Worm (Caenorhabditis elegans) whole organism, early embryonic: ENCODE results near the gene cyn-17.
"Not testable (repeated sequence)": the region's sequence is repeated elsewhere in the genome, so short reads cannot be mapped to it uniquely, and the experiment has no call there.

Experiments used
- B0310.2 ChIP-seq: sonication (generic microtip); optimal IDR thresholded peaks from 2 replicates; lab custom pipeline; 2016; ENCODE audit warnings: mild to moderate bottlenecking, missing genetic modification characterization, missing compliant biosample characterization
- F13C5.2 ChIP-seq: sonication (generic microtip); optimal IDR thresholded peaks from 2 replicates; lab custom pipeline; 2017; ENCODE audit warnings: mild to moderate bottlenecking, missing genetic modification characterization, inconsistent platforms, missing compliant biosample characterization
- aly-1 ChIP-seq: sonication (generic microtip); optimal IDR thresholded peaks from 2 replicates; lab custom pipeline; 2016; ENCODE audit warnings: missing genetic modification characterization, missing compliant biosample characterization
- ama-1 ChIP-seq: fragments of 150-350 bp; optimal IDR thresholded peaks from 2 replicates; lab custom pipeline; 2014
- ceh-13 ChIP-seq: fragments of 200-800 bp; sonication (Bioruptor generic); optimal IDR thresholded peaks from 2 replicates; lab custom pipeline; 2018; ENCODE audit warnings: mild to moderate bottlenecking, missing genetic modification characterization, missing compliant biosample characterization
- ceh-36 ChIP-seq: sonication (generic microtip); optimal IDR thresholded peaks from 2 replicates; lab custom pipeline; 2016; ENCODE audit warnings: missing genetic modification characterization, inconsistent platforms, missing compliant biosample characterization
- ets-7 ChIP-seq: sonication (generic microtip); optimal IDR thresholded peaks from 2 replicates; lab custom pipeline; 2016; ENCODE audit warnings: missing genotype, missing genetic modification characterization, missing compliant biosample characterization
- flt-1 ChIP-seq: fragments of 200-800 bp; sonication (Bioruptor generic); IDR thresholded peaks from 2 replicates; pipeline ENCODE4 v1.3.6; 2022; ENCODE audit warnings: missing genetic modification characterization, missing compliant biosample characterization
- hmbx-1 ChIP-seq: sonication (generic microtip); optimal IDR thresholded peaks from 2 replicates; lab custom pipeline; 2016; ENCODE audit warnings: mild to moderate bottlenecking, missing genetic modification characterization, missing compliant biosample characterization
- hmg-4 ChIP-seq: fragments of 200-800 bp; sonication (Bioruptor generic); optimal IDR thresholded peaks from 2 replicates; lab custom pipeline; 2018; ENCODE audit warnings: mild to moderate bottlenecking, missing genetic modification characterization, missing compliant biosample characterization
- hnd-1 ChIP-seq: sonication (generic microtip); optimal IDR thresholded peaks from 2 replicates; lab custom pipeline; 2016; ENCODE audit warnings: missing genetic modification characterization, missing compliant biosample characterization
- pes-1 ChIP-seq: fragments of 200-800 bp; sonication (Bioruptor generic); IDR thresholded peaks from 2 replicates; pipeline ENCODE4 v1.3.6; 2022; ENCODE audit warnings: missing genetic modification reagents, missing genetic modification characterization, missing compliant biosample characterization
- scrt-1 ChIP-seq: fragments of 200-800 bp; sonication (Bioruptor generic); IDR thresholded peaks from 2 replicates; pipeline ENCODE4 v1.3.6; 2022; ENCODE audit warnings: missing genetic modification characterization, missing compliant biosample characterization
- sea-1 ChIP-seq: fragments of 200-800 bp; sonication (Bioruptor generic); conservative IDR thresholded peaks from 2 replicates; pipeline ENCODE4 v1.3.6; 2022; ENCODE audit warnings: missing genetic modification characterization, missing compliant biosample characterization
- tbx-11 ChIP-seq: fragments of 200-800 bp; sonication (Bioruptor generic); IDR thresholded peaks from 2 replicates; pipeline ENCODE4 v1.3.6; 2022; ENCODE audit warnings: missing genetic modification characterization, missing compliant biosample characterization
- tbx-37 ChIP-seq: fragments of 200-800 bp; sonication (Bioruptor generic); conservative IDR thresholded peaks from 2 replicates; pipeline ENCODE4 v1.3.6; 2022; ENCODE audit warnings: missing genetic modification reagents, missing genetic modification characterization, missing compliant biosample characterization
- tra-4 ChIP-seq: sonication (generic microtip); optimal IDR thresholded peaks from 2 replicates; lab custom pipeline; 2017; ENCODE audit warnings: missing genetic modification characterization, missing compliant biosample characterization

The cyn-17 gene

ce11 chrV:5799373-5799772 is at the start of gene cyn-17:
cyn-17 (plus strand) TSS chrV:5799673.
- no peak for TF ChIP-seq tbx-37 (GFP tag; lab: Robert Waterston, UW)
- no peak for TF ChIP-seq B0310.2 (tag; lab: Kevin White, UChicago)
- no peak for TF ChIP-seq scrt-1 (GFP tag; lab: Robert Waterston, UW)
- TF ChIP-seq ceh-36 (tag; lab: Kevin White, UChicago), result no peak
- no peak for TF ChIP-seq hnd-1
- no peak for TF ChIP-seq hmbx-1 (tag; lab: Kevin White, UChicago)
- TF ChIP-seq tra-4 (tag; lab: Kevin White, UChicago), result no peak
- no peak for TF ChIP-seq F13C5.2 (tag; lab: Kevin White, UChicago)
- TF ChIP-seq tbx-11, result no peak

ce11 chrV:5753432-5753831 is 46.0 kb upstream of the cyn-17 start, which contains the start of gene pgph-1:
pgph-1 (minus strand) TSS chrV:5753532.
- TF ChIP-seq sea-1 (GFP tag; lab: Robert Waterston, UW) (no peak), tbx-37 (GFP tag; lab: Robert Waterston, UW) (no peak), hmg-4 (GFP tag; lab: Kevin White, UChicago) (no peak), tra-4 (tag; lab: Kevin White, UChicago) (no peak), pes-1 (GFP tag; lab: Robert Waterston, UW) (no peak), ceh-36 (tag; lab: Kevin White, UChicago) (no peak), tbx-11 (no peak), F13C5.2 (tag; lab: Kevin White, UChicago) (no peak), ets-7 (tag; lab: Kevin White, UChicago) (no peak), aly-1 (tag; lab: Kevin White, UChicago) (no peak), hmbx-1 (tag; lab: Kevin White, UChicago) (no peak), flt-1 (GFP tag; lab: Robert Waterston, UW) (no peak), B0310.2 (tag; lab: Kevin White, UChicago) (no peak)

ce11 chrV:5755203-5755693 is 44.2 kb upstream of the cyn-17 start, which contains the start of gene K09H11.11:
K09H11.11 (minus strand) TSS chrV:5755253.
- not testable (repeated sequence) for TF ChIP-seq pes-1 (GFP tag; lab: Robert Waterston, UW); hmg-4 (GFP tag; lab: Kevin White, UChicago); flt-1 (GFP tag; lab: Robert Waterston, UW)

ce11 chrV:5756193-5756592 is 43.3 kb upstream of the cyn-17 start, which contains the start of gene C53A3.3:
C53A3.3 (plus strand) TSS chrV:5756493.
- TF ChIP-seq hnd-1 (no peak), F13C5.2 (tag; lab: Kevin White, UChicago) (no peak), tbx-37 (GFP tag; lab: Robert Waterston, UW) (no peak), tra-4 (tag; lab: Kevin White, UChicago) (no peak), scrt-1 (GFP tag; lab: Robert Waterston, UW) (no peak), ama-1 (lab: Kevin White, UChicago) (no peak), sea-1 (GFP tag; lab: Robert Waterston, UW) (no peak), flt-1 (GFP tag; lab: Robert Waterston, UW) (no peak), pes-1 (GFP tag; lab: Robert Waterston, UW) (no peak)

ce11 chrV:5758780-5759179 is 40.7 kb upstream of the cyn-17 start, which contains the start of gene C53A3.4:
C53A3.4 (minus strand) TSS chrV:5758880.
- TF ChIP-seq hmbx-1 (tag; lab: Kevin White, UChicago) (no peak), pes-1 (GFP tag; lab: Robert Waterston, UW) (no peak), aly-1 (tag; lab: Kevin White, UChicago) (no peak), hmg-4 (GFP tag; lab: Kevin White, UChicago) (no peak), hnd-1 (no peak), tbx-11 (no peak), ets-7 (tag; lab: Kevin White, UChicago) (no peak), B0310.2 (tag; lab: Kevin White, UChicago) (no peak), ama-1 (lab: Kevin White, UChicago) (no peak), flt-1 (GFP tag; lab: Robert Waterston, UW) (no peak), sea-1 (GFP tag; lab: Robert Waterston, UW) (no peak), tbx-37 (GFP tag; lab: Robert Waterston, UW) (no peak), ceh-13 (no peak), F13C5.2 (tag; lab: Kevin White, UChicago) (no peak), scrt-1 (GFP tag; lab: Robert Waterston, UW) (no peak), tra-4 (tag; lab: Kevin White, UChicago) (no peak), ceh-36 (tag; lab: Kevin White, UChicago) (no peak)

- TF ChIP-seq aly-1 (tag; lab: Kevin White, UChicago) (no peak), hnd-1 (no peak), F13C5.2 (tag; lab: Kevin White, UChicago) (no peak), ets-7 (tag; lab: Kevin White, UChicago) (no peak)
Measured at ce11 chrV:5760132-5760531, 39.3 kb upstream of the cyn-17 start, which contains the start of gene C53A3.1. C53A3.1 (minus strand) TSS chrV:5760232.

- TF ChIP-seq tra-4 (tag; lab: Kevin White, UChicago) (no peak), ceh-36 (tag; lab: Kevin White, UChicago) (no peak), aly-1 (tag; lab: Kevin White, UChicago) (no peak), ama-1 (lab: Kevin White, UChicago) (no peak), flt-1 (GFP tag; lab: Robert Waterston, UW) (no peak), scrt-1 (GFP tag; lab: Robert Waterston, UW) (no peak), B0310.2 (tag; lab: Kevin White, UChicago) (no peak), tbx-11 (no peak), tbx-37 (GFP tag; lab: Robert Waterston, UW) (no peak), hnd-1 (no peak), ets-7 (tag; lab: Kevin White, UChicago) (no peak), F13C5.2 (tag; lab: Kevin White, UChicago) (no peak), hmg-4 (GFP tag; lab: Kevin White, UChicago) (no peak), hmbx-1 (tag; lab: Kevin White, UChicago) (no peak)
Measured at ce11 chrV:5763787-5764186, 35.7 kb upstream of the cyn-17 start, which contains the start of gene pgph-3. pgph-3 (minus strand) TSS chrV:5763846.
